Worm (Caenorhabditis elegans) whole organism, young adult: ENCODE data around the gene F41E7.2.

Source experiments
- F23B12.7 ChIP-seq: sonication (generic microtip); optimal IDR thresholded peaks from 2 replicates; lab custom pipeline; 2017; ENCODE audit warnings: missing genetic modification characterization, mild to moderate bottlenecking, missing compliant biosample characterization, antibody characterized with exemption, moderate library complexity; ENCODE audit not compliant: insufficient read depth
- cebp-2 ChIP-seq: fragments of 200-800 bp; sonication (Bioruptor generic); IDR thresholded peaks from 2 replicates; pipeline ENCODE4 v1.3.6; 2022; ENCODE audit warnings: missing genetic modification characterization, missing compliant biosample characterization
- ceh-58 ChIP-seq: fragments of 200-800 bp; sonication (Bioruptor generic); IDR thresholded peaks from 2 replicates; pipeline ENCODE4 v1.3.6; 2022; ENCODE audit warnings: missing genetic modification characterization, missing compliant biosample characterization
- dpl-1 ChIP-seq: fragments of 150-350 bp; optimal IDR thresholded peaks from 2 replicates; lab custom pipeline; 2014; ENCODE audit warnings: missing biosample characterization, missing genetic modification reagents, missing genetic modification characterization
- efl-1 ChIP-seq: fragments of 150-350 bp; optimal IDR thresholded peaks from 2 replicates; lab custom pipeline; 2014; ENCODE audit warnings: missing biosample characterization, missing genetic modification reagents, missing genetic modification characterization
- egl-18 ChIP-seq: fragments of 200-800 bp; sonication (Bioruptor generic); IDR thresholded peaks from 2 replicates; pipeline ENCODE4 v1.3.6; 2022; ENCODE audit warnings: missing genetic modification reagents, missing genetic modification characterization, missing compliant biosample characterization
- egrh-3 ChIP-seq: fragments of 200-800 bp; sonication (Bioruptor generic); IDR thresholded peaks from 2 replicates; pipeline ENCODE4 v1.3.6; 2022; ENCODE audit warnings: missing genetic modification reagents, missing genetic modification characterization, missing compliant biosample characterization
- lag-1 ChIP-seq: fragments of 200-800 bp; sonication (Bioruptor generic); IDR thresholded peaks from 2 replicates; pipeline ENCODE4 v1.3.6; 2022; ENCODE audit warnings: missing genetic modification reagents, missing genetic modification characterization, missing compliant biosample characterization
- lsl-1 ChIP-seq: fragments of 200-800 bp; sonication (Bioruptor generic); optimal IDR thresholded peaks from 2 replicates; lab custom pipeline; 2018; ENCODE audit warnings: mild to moderate bottlenecking, missing genetic modification characterization, moderate library complexity, missing compliant biosample characterization
- mcd-1 ChIP-seq: fragments of 200-800 bp; sonication (Bioruptor generic); IDR thresholded peaks from 2 replicates; pipeline ENCODE4 v1.3.6; 2022; ENCODE audit warnings: missing genetic modification reagents, missing genetic modification characterization, missing compliant biosample characterization
- nhr-80 ChIP-seq: sonication (generic microtip); optimal IDR thresholded peaks from 2 replicates; lab custom pipeline; 2016; ENCODE audit warnings: missing genetic modification characterization, missing compliant biosample characterization
- sea-2 ChIP-seq: fragments of 200-800 bp; sonication (Bioruptor generic); IDR thresholded peaks from 2 replicates; pipeline ENCODE4 v1.3.6; 2022; ENCODE audit warnings: missing genetic modification characterization, missing compliant biosample characterization
- ztf-26 ChIP-seq: sonication (generic microtip); optimal IDR thresholded peaks from 2 replicates; lab custom pipeline; 2017; ENCODE audit warnings: missing genetic modification characterization, missing compliant biosample characterization

Gene F41E7.2

ce11 chrX:10321401-10321800 is 47.9 kb downstream of the F41E7.2 start:
- TF ChIP-seq ceh-58 (GFP tag; lab: Robert Waterston, UW) (no peak), sea-2 (no peak), lsl-1 (GFP tag; lab: Kevin White, UChicago) (no peak), egl-18 (GFP tag; lab: Robert Waterston, UW) (no peak), egrh-3 (peak; percentile 40; the same call in 1 of the 2 replicates), cebp-2 (0 out of 2 replicates have a peak, but pooled peaks have one; percentile 25), mcd-1 (no peak)
- TF ChIP-seq, all 124 proteins: peak for 2

- TF ChIP-seq dpl-1 (GFP tag; lab: Kevin White, UChicago) (no peak), efl-1 (GFP tag; lab: Kevin White, UChicago) (no peak), nhr-80 (tag; lab: Kevin White, UChicago) (peak; percentile 50), lag-1 (GFP tag; lab: Robert Waterston, UW) (no peak), ztf-26 (tag; lab: Kevin White, UChicago) (no peak), F23B12.7 (tag; lab: Kevin White, UChicago) (peak; percentile 1)
- TF ChIP-seq, all 124 proteins: peak for 2
Measured at ce11 chrX:10327323-10328022, 54.0 kb downstream of the F41E7.2 start, which contains the start of gene acl-5. acl-5 (minus strand) TSS chrX:10327456.
